Fruit fly (Drosophila melanogaster) S2 (cell line): Measurements from ENCODE around the gene CG31817.

Source experiments
- CG8478 ChIP-seq: fragments of >200 bp; optimal IDR thresholded peaks from 2 replicates; lab custom pipeline; 2018
- CTCF ChIP-seq, 2 experiments: fragments of >200 bp; optimal IDR thresholded peaks; 2 replicates each; lab custom pipeline; 2018

DNA sequence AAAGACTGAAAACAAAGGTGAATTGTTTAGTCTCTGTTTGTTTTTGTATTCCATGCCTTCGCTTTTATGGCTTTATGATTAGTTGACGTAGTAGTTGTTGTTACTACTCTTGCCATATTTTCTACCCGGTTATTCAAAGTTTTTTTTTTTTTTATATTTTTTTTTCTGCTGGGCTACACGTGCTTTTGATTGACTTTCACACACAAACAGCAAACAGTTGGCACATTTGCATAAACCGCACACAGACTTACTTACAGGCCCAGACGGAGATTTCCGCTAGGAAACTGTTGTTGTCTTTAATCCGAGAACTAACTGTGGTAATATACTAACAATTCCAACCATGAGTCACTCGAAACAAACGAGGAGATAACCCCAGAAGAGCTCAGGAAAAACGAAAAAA is 21.8 kb downstream of the CG31817 start:
- no peak for TF ChIP-seq CG8478 (lab: Kevin White, UChicago)
- no peak for TF ChIP-seq CTCF (optimal IDR thresholded peaks at IDR 0.05; lab: Kevin White, UChicago)
